Fruit fly (Drosophila melanogaster): ENCODE measurements around the gene CG31495.

DNA sequence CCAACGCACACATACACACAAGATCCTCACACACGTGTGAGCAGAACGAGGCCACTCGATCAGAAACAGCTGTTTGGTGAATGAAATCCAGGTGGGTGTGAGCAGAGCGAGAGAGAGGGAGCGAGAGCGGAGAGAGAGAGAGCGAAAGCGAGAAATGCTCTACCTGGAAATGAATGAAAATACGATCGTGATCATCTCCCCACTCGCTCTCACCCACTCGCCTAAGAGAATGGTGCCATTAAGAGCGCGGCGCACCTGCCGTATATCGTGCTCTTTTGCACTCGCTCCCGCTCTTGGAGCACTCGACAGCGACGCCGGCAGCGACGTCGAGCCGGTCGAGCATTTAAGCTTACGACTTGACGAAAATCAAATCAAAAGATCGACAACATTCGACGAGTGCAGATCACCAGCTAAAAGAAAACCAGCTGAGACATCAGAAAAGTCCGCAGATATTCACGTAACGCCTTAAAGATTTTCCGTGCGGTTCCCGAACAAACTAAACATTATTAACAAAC, 26.9 kb downstream of the CG31495 start, which contains the start of the genes tal-1A, tal-2A, tal-3A and tal-AA:
- no peak for TF ChIP-seq insv (optimal IDR thresholded peaks at IDR 0.05)
- TF ChIP-seq h (optimal IDR thresholded peaks at IDR 0.05) = no peak
